Fruit fly (Drosophila melanogaster): ENCODE data around the gene CG13386.

CG13386 gene

dm6 chr2L:8392298-8392697, 6.5 kb upstream of the CG13386 start, which contains the start of gene CG42820:
Gene CG42820 (minus strand): TSS chr2L:8392398.
- no peak for TF ChIP-seq pan (optimal IDR thresholded peaks at IDR 0.05)
- no peak for TF ChIP-seq usp (GFP tag; optimal IDR thresholded peaks at IDR 0.05)
- no peak for TF ChIP-seq psq (optimal IDR thresholded peaks at IDR 0.05)
- TF ChIP-seq Dll (optimal IDR thresholded peaks at IDR 0.05), result no peak
- no peak for TF ChIP-seq CG8478 (optimal IDR thresholded peaks at IDR 0.05)
- TF ChIP-seq EcR (GFP tag; optimal IDR thresholded peaks at IDR 0.05), result no peak

dm6 chr2L:8393122-8393521, 5.7 kb upstream of the CG13386 start, which contains the start of gene Acp29AB:
Gene Acp29AB (minus strand): TSS chr2L:8393222.
- TF ChIP-seq psq (optimal IDR thresholded peaks at IDR 0.05), result no peak

dm6 chr2L:8394180-8394579, 4.6 kb upstream of the CG13386 start, which contains the start of gene lectin-29Ca:
Gene lectin-29Ca (minus strand): TSS chr2L:8394280.
- no peak for TF ChIP-seq psq (optimal IDR thresholded peaks at IDR 0.05)
- no peak for TF ChIP-seq CG8478 (optimal IDR thresholded peaks at IDR 0.05)
- no peak for TF ChIP-seq usp (GFP tag; optimal IDR thresholded peaks at IDR 0.05)
- no peak for TF ChIP-seq EcR (GFP tag; optimal IDR thresholded peaks at IDR 0.05)
- TF ChIP-seq Dll (optimal IDR thresholded peaks at IDR 0.05), result no peak
- TF ChIP-seq pan (optimal IDR thresholded peaks at IDR 0.05), result no peak

dm6 chr2L:8394840-8395239, 4.0 kb upstream of the CG13386 start, which contains the start of gene Peritrophin-15b:
Gene Peritrophin-15b (minus strand): TSS chr2L:8394940.
- no peak for TF ChIP-seq psq (optimal IDR thresholded peaks at IDR 0.05)
- TF ChIP-seq EcR (GFP tag; optimal IDR thresholded peaks at IDR 0.05), result no peak
- TF ChIP-seq pan (optimal IDR thresholded peaks at IDR 0.05), result no peak
- TF ChIP-seq CG8478 (optimal IDR thresholded peaks at IDR 0.05), result no peak
- TF ChIP-seq usp (GFP tag; optimal IDR thresholded peaks at IDR 0.05), result no peak
- no peak for TF ChIP-seq Dll (optimal IDR thresholded peaks at IDR 0.05)

DNA sequence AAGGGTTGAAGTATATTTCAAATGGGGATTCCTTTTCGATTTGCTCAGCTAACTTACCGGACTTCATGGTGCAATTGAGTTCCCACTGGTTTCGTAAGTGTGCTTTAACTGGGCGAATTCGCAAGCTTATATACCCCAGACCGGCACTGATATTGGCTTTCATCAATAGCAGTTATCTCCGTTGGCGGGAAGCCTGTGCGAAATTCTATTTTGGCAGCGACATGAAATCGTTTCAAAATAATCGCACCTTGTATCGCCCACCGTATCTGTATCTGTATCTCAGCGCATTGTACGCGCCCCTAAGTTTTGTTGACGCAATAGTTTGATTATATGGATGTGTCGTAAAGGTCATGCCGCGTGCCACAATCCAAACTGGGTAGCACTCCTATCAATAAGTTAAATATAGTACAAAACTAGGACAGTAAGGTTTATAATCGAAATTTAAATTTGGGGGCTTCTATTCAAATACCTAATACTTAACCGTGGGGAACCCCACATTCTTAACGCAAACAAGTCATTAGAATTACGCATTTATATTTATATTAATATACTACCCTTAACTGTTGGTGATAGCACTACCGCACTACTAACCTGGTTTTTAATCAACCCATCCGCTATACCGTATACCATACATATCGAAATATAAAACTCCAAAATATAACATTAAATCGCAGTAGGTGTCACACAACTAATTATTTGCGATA, 2.7 kb upstream of the CG13386 start, which contains the start of the genes Peritrophin-15a and CG13385:
Gene Peritrophin-15a, minus strand, starts transcription at position 101 of the 704 bp plus-strand sequence.
Gene CG13385, plus strand, starts transcription at position 654 of the 704 bp plus-strand sequence.
- TF ChIP-seq usp (GFP tag; optimal IDR thresholded peaks at IDR 0.05) (no peak), Dll (optimal IDR thresholded peaks at IDR 0.05) (no peak), pan (optimal IDR thresholded peaks at IDR 0.05) (no peak), EcR (GFP tag; optimal IDR thresholded peaks at IDR 0.05) (no peak), psq (optimal IDR thresholded peaks at IDR 0.05) (no peak)

- TF ChIP-seq Dll (optimal IDR thresholded peaks at IDR 0.05) (no peak), EcR (GFP tag; optimal IDR thresholded peaks at IDR 0.05) (no peak), pan (optimal IDR thresholded peaks at IDR 0.05) (no peak), psq (optimal IDR thresholded peaks at IDR 0.05) (no peak), usp (GFP tag; optimal IDR thresholded peaks at IDR 0.05) (no peak), CG8478 (optimal IDR thresholded peaks at IDR 0.05) (no peak)
Observed at dm6 chr2L:8399863-8400598, 1.2 kb downstream of the CG13386 start, which contains the start of gene CG31898. Gene CG31898 (plus strand): TSS chr2L:8400421.

dm6 chr2L:8402928-8403285, 4.1 kb downstream of the CG13386 start, which contains the start of gene fy:
Gene fy (minus strand): TSS chr2L:8403280.
- TF ChIP-seq usp (GFP tag; optimal IDR thresholded peaks at IDR 0.05) (no peak), CG8478 (optimal IDR thresholded peaks at IDR 0.05) (no peak), pan (optimal IDR thresholded peaks at IDR 0.05) (no peak)

dm6 chr2L:8403286-8404270, 4.8 kb downstream of the CG13386 start, which contains the start of gene emb:
Gene emb (plus strand): TSS chr2L:8403573.
- TF ChIP-seq pan (optimal IDR thresholded peaks at IDR 0.05) (no peak), EcR (GFP tag; optimal IDR thresholded peaks at IDR 0.05) (no peak), Dll (optimal IDR thresholded peaks at IDR 0.05) (no peak), CG8478 (optimal IDR thresholded peaks at IDR 0.05) (no peak), usp (GFP tag; optimal IDR thresholded peaks at IDR 0.05) (no peak), psq (optimal IDR thresholded peaks at IDR 0.05) (no peak)

- no peak for TF ChIP-seq CG8478 (optimal IDR thresholded peaks at IDR 0.05)
- no peak for TF ChIP-seq usp (GFP tag; optimal IDR thresholded peaks at IDR 0.05)
- TF ChIP-seq psq (optimal IDR thresholded peaks at IDR 0.05), result no peak
- TF ChIP-seq EcR (GFP tag; optimal IDR thresholded peaks at IDR 0.05), result no peak
- TF ChIP-seq Dll (optimal IDR thresholded peaks at IDR 0.05), result no peak
- no peak for TF ChIP-seq pan (optimal IDR thresholded peaks at IDR 0.05)
Observed at dm6 chr2L:8411530-8411929, 12.7 kb downstream of the CG13386 start, which contains the start of gene Naglu. Gene Naglu (minus strand): TSS chr2L:8411868.

- TF ChIP-seq EcR (GFP tag; optimal IDR thresholded peaks at IDR 0.05) (no peak), CG8478 (optimal IDR thresholded peaks at IDR 0.05) (no peak), Dll (optimal IDR thresholded peaks at IDR 0.05) (no peak), usp (GFP tag; optimal IDR thresholded peaks at IDR 0.05) (no peak), pan (optimal IDR thresholded peaks at IDR 0.05) (no peak), psq (optimal IDR thresholded peaks at IDR 0.05) (no peak)
Observed at dm6 chr2L:8414887-8415883, 16.4 kb downstream of the CG13386 start, which contains the start of the genes CG13398 and Akap200. Gene CG13398 (minus strand): TSS chr2L:8415256. Gene Akap200 (plus strand): TSS chr2L:8415690.

Measured in whole organism.